Worm (Caenorhabditis elegans) whole organism, young adult: ENCODE data around the gene Y116A8C.25.

Experiments used
- F22D6.2 ChIP-seq: sonication (generic microtip); optimal IDR thresholded peaks from 2 replicates; lab custom pipeline; 2016; ENCODE audit warnings: mild to moderate bottlenecking, missing genetic modification characterization, missing compliant biosample characterization
- ceh-27 ChIP-seq: fragments of 200-800 bp; sonication (Bioruptor generic); optimal IDR thresholded peaks from 2 replicates; lab custom pipeline; 2018; ENCODE audit warnings: mild to moderate bottlenecking, missing genetic modification characterization, moderate library complexity, missing compliant biosample characterization
- lag-1 ChIP-seq: fragments of 200-800 bp; sonication (Bioruptor generic); IDR thresholded peaks from 2 replicates; pipeline ENCODE4 v1.3.6; 2022; ENCODE audit warnings: missing genetic modification reagents, missing genetic modification characterization, missing compliant biosample characterization
- madf-3 ChIP-seq: fragments of 200-800 bp; sonication (Bioruptor generic); IDR thresholded peaks from 2 replicates; pipeline ENCODE4 v1.3.6; 2022; ENCODE audit warnings: missing genetic modification reagents, missing genetic modification characterization, missing compliant biosample characterization
- pbrm-1 ChIP-seq: fragments of 200-800 bp; sonication (Bioruptor generic); IDR thresholded peaks from 2 replicates; pipeline ENCODE4 v1.3.6; 2022; ENCODE audit warnings: missing genetic modification reagents, missing genetic modification characterization, missing compliant biosample characterization
- rec-8 ChIP-seq, 2 experiments: sonication (generic microtip); optimal IDR thresholded peaks; 2 replicates each; lab custom pipeline; 2016; ENCODE audit warnings: mild to moderate bottlenecking in 2 of 2, missing genetic modification characterization in 2 of 2, missing genetic modification reagents in 2 of 2, missing genotype in 2 of 2, missing biosample characterization in 1 of 2, missing compliant biosample characterization in 1 of 2, moderate library complexity in 1 of 2
- sea-2 ChIP-seq: fragments of 200-800 bp; sonication (Bioruptor generic); IDR thresholded peaks from 2 replicates; pipeline ENCODE4 v1.3.6; 2022; ENCODE audit warnings: missing genetic modification characterization, missing compliant biosample characterization
- snpc-4 ChIP-seq, 5 experiments: fragments of 150-350 bp in 1 of 5; sonication (generic microtip) in 4 of 5; optimal IDR thresholded peaks; 2 replicates each; lab custom pipeline; 2014 to 2018; ENCODE audit warnings: missing genetic modification characterization in 5 of 5, missing biosample characterization in 3 of 5, antibody characterized with exemption in 2 of 5, mild to moderate bottlenecking in 2 of 5, missing compliant biosample characterization in 2 of 5, missing genotype in 2 of 5, moderate library complexity in 2 of 5, missing genetic modification reagents in 1 of 5
- ztf-26 ChIP-seq: sonication (generic microtip); optimal IDR thresholded peaks from 2 replicates; lab custom pipeline; 2017; ENCODE audit warnings: missing genetic modification characterization, missing compliant biosample characterization
- ztf-6 ChIP-seq: fragments of 200-800 bp; sonication (Bioruptor generic); IDR thresholded peaks from 2 replicates; pipeline ENCODE4 v1.3.6; 2022; ENCODE audit warnings: missing genetic modification reagents, missing genetic modification characterization, missing compliant biosample characterization

DNA sequence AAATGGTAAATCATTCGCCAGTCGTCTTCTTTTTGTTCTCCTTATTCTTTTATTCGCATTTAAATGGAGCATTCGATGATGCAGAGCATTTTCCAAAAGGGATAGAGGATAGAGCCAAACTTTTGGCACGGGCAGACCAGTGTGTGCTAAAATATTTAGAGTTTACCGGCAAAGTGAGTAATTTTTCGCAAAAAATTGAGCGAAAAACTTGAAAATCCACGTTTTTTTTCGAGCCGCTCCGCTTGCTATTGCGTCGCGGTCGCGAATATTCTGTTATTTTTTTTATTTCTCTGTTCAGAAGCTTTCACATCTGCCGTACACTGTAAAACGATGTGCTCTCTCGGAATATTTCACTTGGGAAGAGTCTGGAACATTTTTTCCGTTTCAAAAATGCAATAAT, 10.3 kb upstream of the Y116A8C.25 start, which contains the start of gene Y116A8C.43:
- TF ChIP-seq pbrm-1 (GFP tag; lab: Robert Waterston, UW) (no peak), ztf-26 (no peak), rec-8 (tag; optimal IDR thresholded peaks at IDR 0.05; lab: Kevin White, UChicago) (no peak), madf-3 (GFP tag; lab: Robert Waterston, UW) (0 out of 2 replicates have a peak, but pooled peaks have one; percentile 59), F22D6.2 (tag; lab: Kevin White, UChicago) (no peak), lag-1 (no peak), sea-2 (GFP tag; lab: Robert Waterston, UW) (no peak), snpc-4 (GFP tag; optimal IDR thresholded peaks at IDR 0.05; lab: Kevin White, UChicago) (peak; percentile 45), snpc-4 (tag; optimal IDR thresholded peaks at IDR 0.05; lab: Kevin White, UChicago) (peak in 1 of 4 experiments; percentile 88), ceh-27 (GFP tag; lab: Kevin White, UChicago) (no peak), ztf-6 (GFP tag; lab: Robert Waterston, UW) (no peak)
